Worm (Caenorhabditis elegans) whole organism, L1 larva: ENCODE measurements around the gene F36D4.6.
A peak's percentile ranks its signal among the peaks of the same experiment; 100 is the strongest.

Source experiments
- C16A3.4 ChIP-seq: fragments of 150-350 bp; optimal IDR thresholded peaks from 2 replicates; lab custom pipeline; 2014; ENCODE audit warnings: missing biosample characterization, missing genetic modification characterization
- C34B4.2 ChIP-seq: sonication (generic microtip); optimal IDR thresholded peaks from 2 replicates; lab custom pipeline; 2017; ENCODE audit warnings: mild to moderate bottlenecking, missing genetic modification characterization, missing compliant biosample characterization
- F16B12.6 ChIP-seq: fragments of 150-350 bp; optimal IDR thresholded peaks from 2 replicates; lab custom pipeline; 2014; ENCODE audit warnings: missing biosample characterization, missing genetic modification characterization
- Y116A8C.19 ChIP-seq: sonication (generic microtip); optimal IDR thresholded peaks from 2 replicates; lab custom pipeline; 2016; ENCODE audit warnings: missing compliant biosample characterization, missing genetic modification characterization, borderline replicate concordance
- aha-1 ChIP-seq: fragments of 150-350 bp; optimal IDR thresholded peaks from 2 replicates; lab custom pipeline; 2014; ENCODE audit warnings: missing biosample characterization, missing genetic modification characterization
- alr-1 ChIP-seq: fragments of 200-800 bp; sonication (Bioruptor generic); optimal IDR thresholded peaks from 2 replicates; lab custom pipeline; 2018; ENCODE audit warnings: borderline replicate concordance, mild to moderate bottlenecking, missing genetic modification characterization, missing compliant biosample characterization
- aly-2 ChIP-seq: fragments of 150-350 bp; optimal IDR thresholded peaks from 2 replicates; lab custom pipeline; 2014; ENCODE audit warnings: missing biosample characterization, missing genetic modification characterization
- ama-1 ChIP-seq: fragments of 150-350 bp; optimal IDR thresholded peaks from 2 replicates; lab custom pipeline; 2014
- blmp-1 ChIP-seq: fragments of 150-350 bp; optimal IDR thresholded peaks from 2 replicates; lab custom pipeline; 2014; ENCODE audit warnings: missing biosample characterization, missing genetic modification characterization
- ceh-63 ChIP-seq: fragments of 200-800 bp; sonication (Bioruptor generic); optimal IDR thresholded peaks from 2 replicates; lab custom pipeline; 2018; ENCODE audit warnings: mild to moderate bottlenecking, missing genetic modification characterization, missing compliant biosample characterization
- ceh-82 ChIP-seq, 3 experiments: fragments of 150-350 bp in 1 of 3; sonication (generic microtip) in 2 of 3; optimal IDR thresholded peaks; 2 replicates each; lab custom pipeline; 2014 to 2017; ENCODE audit warnings: missing biosample characterization in 3 of 3, missing genetic modification characterization in 3 of 3
- ceh-88 ChIP-seq: fragments of 200-800 bp; sonication (Bioruptor generic); IDR thresholded peaks from 2 replicates; pipeline ENCODE4 v1.3.6; 2022; ENCODE audit warnings: missing genetic modification characterization, missing compliant biosample characterization
- ces-1 ChIP-seq: fragments of 150-350 bp; optimal IDR thresholded peaks from 2 replicates; lab custom pipeline; 2014; ENCODE audit warnings: missing biosample characterization, missing genetic modification reagents, missing genetic modification characterization
- dsc-1 ChIP-seq: sonication (generic microtip); optimal IDR thresholded peaks from 2 replicates; lab custom pipeline; 2016; ENCODE audit warnings: mild to moderate bottlenecking, missing genetic modification characterization, missing compliant biosample characterization
- efl-1 ChIP-seq, 4 experiments: fragments of 150-350 bp; optimal IDR thresholded peaks in 3 of 4; peaks in 1 of 4; 1 replicate in 1 of 4; 2 replicates in 3 of 4; lab custom pipeline; 2014; ENCODE audit warnings: missing biosample characterization in 2 of 4, missing genetic modification characterization in 2 of 4, missing genetic modification reagents in 2 of 4
- egl-27 ChIP-seq, 2 experiments: fragments of 150-350 bp in 1 of 2; sonication (generic microtip); optimal IDR thresholded peaks; 3 replicates each; lab custom pipeline; 2017 to 2018; ENCODE audit warnings: missing biosample characterization in 2 of 2, missing genetic modification characterization in 2 of 2, missing genetic modification reagents in 2 of 2
- elt-2 ChIP-seq: sonication (generic microtip); optimal IDR thresholded peaks from 2 replicates; lab custom pipeline; 2016; ENCODE audit warnings: missing genetic modification characterization, mild to moderate bottlenecking, inconsistent platforms, missing compliant biosample characterization, missing genetic modification reagents
- elt-3 ChIP-seq, 6 experiments: fragments of 150-350 bp in 1 of 6; sonication (generic microtip); optimal IDR thresholded peaks; 2 replicates each; lab custom pipeline; 2017 to 2018; ENCODE audit warnings: missing biosample characterization in 6 of 6, missing genetic modification characterization in 6 of 6, inconsistent platforms in 1 of 6
- fkh-8 ChIP-seq: sonication (generic microtip); optimal IDR thresholded peaks from 2 replicates; lab custom pipeline; 2016; ENCODE audit warnings: mild to moderate bottlenecking, missing genetic modification characterization, missing compliant biosample characterization
- grh-1 ChIP-seq: fragments of 200-800 bp; sonication (Bioruptor generic); IDR thresholded peaks from 2 replicates; pipeline ENCODE4 v1.3.6; 2022; ENCODE audit warnings: missing genetic modification reagents, missing genetic modification characterization, missing compliant biosample characterization
- hlh-17 ChIP-seq: fragments of 200-800 bp; sonication (Bioruptor generic); optimal IDR thresholded peaks from 2 replicates; lab custom pipeline; 2018; ENCODE audit warnings: missing genetic modification characterization, mild to moderate bottlenecking, missing compliant biosample characterization, moderate library complexity, borderline replicate concordance
- irx-1 ChIP-seq: sonication (generic microtip); optimal IDR thresholded peaks from 2 replicates; lab custom pipeline; 2016; ENCODE audit warnings: missing genetic modification characterization, missing compliant biosample characterization
- isw-1 ChIP-seq: fragments of 200-800 bp; sonication (Bioruptor generic); IDR thresholded peaks from 2 replicates; pipeline ENCODE4 v1.3.6; 2022; ENCODE audit warnings: missing genetic modification characterization, missing compliant biosample characterization
- jun-1 ChIP-seq: fragments of 150-350 bp; optimal IDR thresholded peaks from 2 replicates; lab custom pipeline; 2014; ENCODE audit warnings: missing biosample characterization, missing genetic modification reagents, missing genetic modification characterization
- lin-35 ChIP-seq, 2 experiments: fragments of 150-350 bp; optimal IDR thresholded peaks; 2 replicates each; lab custom pipeline; 2014; ENCODE audit warnings: missing biosample characterization in 2 of 2, missing genetic modification characterization in 2 of 2, missing genetic modification reagents in 2 of 2
- lir-3 ChIP-seq: sonication (generic microtip); optimal IDR thresholded peaks from 2 replicates; lab custom pipeline; 2016; ENCODE audit warnings: mild to moderate bottlenecking, missing genetic modification characterization, moderate library complexity, missing compliant biosample characterization; ENCODE audit not compliant: poor library complexity
- lsy-2 ChIP-seq, 2 experiments: fragments of 150-350 bp; optimal IDR thresholded peaks; 2 replicates each; lab custom pipeline; 2014; ENCODE audit warnings: missing biosample characterization in 2 of 2, missing genetic modification characterization in 2 of 2
- mab-9 ChIP-seq: fragments of 200-800 bp; sonication (Bioruptor generic); IDR thresholded peaks from 2 replicates; pipeline ENCODE4 v1.3.6; 2022; ENCODE audit warnings: missing genetic modification reagents, missing genetic modification characterization, missing compliant biosample characterization
- mef-2 ChIP-seq: fragments of 150-350 bp; optimal IDR thresholded peaks from 2 replicates; lab custom pipeline; 2014; ENCODE audit warnings: missing biosample characterization, missing genetic modification characterization
- nhr-11 ChIP-seq: fragments of 150-350 bp; optimal IDR thresholded peaks from 2 replicates; lab custom pipeline; 2014; ENCODE audit warnings: missing biosample characterization, missing genetic modification characterization
- nhr-19 ChIP-seq: fragments of 200-800 bp; sonication (Bioruptor generic); conservative IDR thresholded peaks from 2 replicates; pipeline ENCODE4 v1.3.6; 2022; ENCODE audit warnings: missing genetic modification characterization, missing compliant biosample characterization
- nhr-20 ChIP-seq: sonication (generic microtip); optimal IDR thresholded peaks from 2 replicates; lab custom pipeline; 2016; ENCODE audit warnings: mild to moderate bottlenecking, missing genetic modification characterization, missing compliant biosample characterization
- nhr-28 ChIP-seq: fragments of 150-350 bp; optimal IDR thresholded peaks from 2 replicates; lab custom pipeline; 2014; ENCODE audit warnings: missing biosample characterization, missing genetic modification characterization
- nhr-47 ChIP-seq: sonication (generic microtip); optimal IDR thresholded peaks from 2 replicates; lab custom pipeline; 2016; ENCODE audit warnings: mild to moderate bottlenecking, missing genetic modification characterization, moderate library complexity, missing compliant biosample characterization
- nhr-71 ChIP-seq: sonication (generic microtip); optimal IDR thresholded peaks from 2 replicates; lab custom pipeline; 2016; ENCODE audit warnings: mild to moderate bottlenecking, missing genetic modification characterization, moderate library complexity, missing compliant biosample characterization
- nhr-76 ChIP-seq: sonication (generic microtip); optimal IDR thresholded peaks from 2 replicates; lab custom pipeline; 2017; ENCODE audit warnings: missing biosample characterization, missing genetic modification characterization
- nhr-90 ChIP-seq: sonication (generic microtip); optimal IDR thresholded peaks from 2 replicates; lab custom pipeline; 2016; ENCODE audit warnings: mild to moderate bottlenecking, missing genetic modification characterization, missing compliant biosample characterization; ENCODE audit not compliant: poor library complexity
- pag-3 ChIP-seq: sonication (generic microtip); optimal IDR thresholded peaks from 2 replicates; lab custom pipeline; 2017; ENCODE audit warnings: missing genetic modification characterization, mild to moderate bottlenecking, missing compliant biosample characterization, antibody characterized with exemption, borderline replicate concordance; ENCODE audit not compliant: insufficient read depth
- pqm-1 ChIP-seq: sonication (generic microtip); optimal IDR thresholded peaks from 3 replicates; lab custom pipeline; 2017; ENCODE audit warnings: missing biosample characterization, missing genetic modification characterization
- rnt-1 ChIP-seq: sonication (generic microtip); optimal IDR thresholded peaks from 2 replicates; lab custom pipeline; 2016; ENCODE audit warnings: mild to moderate bottlenecking, missing genetic modification characterization, moderate library complexity, missing compliant biosample characterization
- skn-1 ChIP-seq: fragments of 150-350 bp; optimal IDR thresholded peaks from 2 replicates; lab custom pipeline; 2014; ENCODE audit warnings: missing biosample characterization, missing genetic modification characterization
- sptf-1 ChIP-seq: fragments of 150-350 bp; optimal IDR thresholded peaks from 2 replicates; lab custom pipeline; 2014; ENCODE audit warnings: missing biosample characterization, missing genetic modification characterization
- swsn-7 ChIP-seq: sonication (generic microtip); optimal IDR thresholded peaks from 2 replicates; lab custom pipeline; 2016; ENCODE audit warnings: missing genetic modification characterization, missing compliant biosample characterization
- tbx-2 ChIP-seq: sonication (generic microtip); optimal IDR thresholded peaks from 2 replicates; lab custom pipeline; 2016; ENCODE audit warnings: missing genetic modification characterization, missing compliant biosample characterization
- unc-130 ChIP-seq: fragments of 150-350 bp; optimal IDR thresholded peaks from 2 replicates; lab custom pipeline; 2017; ENCODE audit warnings: missing biosample characterization, missing genetic modification characterization, inconsistent platforms
- unc-62 ChIP-seq: fragments of 150-350 bp; optimal IDR thresholded peaks from 2 replicates; lab custom pipeline; 2014; ENCODE audit warnings: missing biosample characterization, missing genetic modification reagents, missing genetic modification characterization
- unc-86 ChIP-seq: sonication (generic microtip); optimal IDR thresholded peaks from 2 replicates; lab custom pipeline; 2016; ENCODE audit warnings: missing genetic modification characterization, missing compliant biosample characterization
- unc-98 ChIP-seq: fragments of 200-800 bp; sonication (Bioruptor generic); IDR thresholded peaks from 2 replicates; pipeline ENCODE4 v1.3.6; 2022; ENCODE audit warnings: missing genetic modification characterization, missing compliant biosample characterization
- vab-15 ChIP-seq: sonication (generic microtip); optimal IDR thresholded peaks from 2 replicates; lab custom pipeline; 2017; ENCODE audit warnings: missing genotype, mild to moderate bottlenecking, missing genetic modification characterization, missing compliant biosample characterization
- xbp-1 ChIP-seq: sonication (generic microtip); optimal IDR thresholded peaks from 2 replicates; lab custom pipeline; 2016; ENCODE audit warnings: missing genetic modification characterization, missing compliant biosample characterization
- zag-1 ChIP-seq: fragments of 150-350 bp; optimal IDR thresholded peaks from 2 replicates; lab custom pipeline; 2014; ENCODE audit warnings: missing biosample characterization, missing genetic modification characterization
- ztf-4 ChIP-seq: fragments of 150-350 bp; optimal IDR thresholded peaks from 2 replicates; lab custom pipeline; 2014; ENCODE audit warnings: missing biosample characterization, missing genetic modification characterization

Gene F36D4.6

ce11 chrV:9424514-9424913 is 2.5 kb downstream of the F36D4.6 start (continued):
- no peak for TF ChIP-seq skn-1 (tag; lab: Kevin White, UChicago)
- no peak for TF ChIP-seq alr-1 (tag; lab: Kevin White, UChicago)
- no peak for TF ChIP-seq Y116A8C.19 (tag; lab: Kevin White, UChicago)
- peak; percentile 42 for TF ChIP-seq blmp-1 (tag; lab: Kevin White, UChicago)
- TF ChIP-seq nhr-47 (tag; lab: Kevin White, UChicago) = no peak
- TF ChIP-seq aly-2 (tag; lab: Kevin White, UChicago) = no peak
- TF ChIP-seq ztf-4 = no peak
- TF ChIP-seq jun-1 (tag; lab: Kevin White, UChicago) = no peak
- TF ChIP-seq irx-1 (tag; lab: Kevin White, UChicago) = no peak
- no peak for TF ChIP-seq isw-1 (GFP tag; lab: Robert Waterston, UW)
- TF ChIP-seq elt-3 (tag; optimal IDR thresholded peaks at IDR 0.05; lab: Kevin White, UChicago) = peak in 1 of 6 experiments; percentile 26
- no peak for TF ChIP-seq nhr-19 (GFP tag; lab: Robert Waterston, UW)
- no peak for TF ChIP-seq nhr-28
- TF ChIP-seq ceh-88 (GFP tag; lab: Robert Waterston, UW) = no peak
- TF ChIP-seq rnt-1 (tag; lab: Kevin White, UChicago) = peak; percentile 31
- peak; percentile 16 for TF ChIP-seq swsn-7
- no peak for TF ChIP-seq nhr-90
- TF ChIP-seq C16A3.4 (tag; lab: Kevin White, UChicago) = no peak
- TF ChIP-seq ceh-82 (tag; optimal IDR thresholded peaks at IDR 0.05; lab: Kevin White, UChicago) = peak in 1 of 3 experiments; percentile 31
- no peak for TF ChIP-seq nhr-11 (tag; lab: Kevin White, UChicago)
- TF ChIP-seq unc-86 = no peak
- TF ChIP-seq grh-1 = no peak
- TF ChIP-seq vab-15 (tag; lab: Kevin White, UChicago) = no peak
- no peak for TF ChIP-seq unc-98 (GFP tag; lab: Robert Waterston, UW)
- TF ChIP-seq unc-130 (tag; lab: Kevin White, UChicago) = no peak
- TF ChIP-seq C34B4.2 (tag; lab: Kevin White, UChicago) = no peak
- peak; percentile 18 for TF ChIP-seq nhr-71
- no peak for TF ChIP-seq elt-2
- TF ChIP-seq pag-3 (tag; lab: Kevin White, UChicago) = no peak
- peak in 1 of 2 experiments; percentile 59 for TF ChIP-seq lin-35 (GFP tag; optimal IDR thresholded peaks at IDR 0.05; lab: Kevin White, UChicago)
- TF ChIP-seq xbp-1 (tag; lab: Kevin White, UChicago) = peak; percentile 3
- TF ChIP-seq lir-3 = no peak
- TF ChIP-seq ces-1 (GFP tag; lab: Kevin White, UChicago) = no peak
- no peak for TF ChIP-seq dsc-1 (tag; lab: Kevin White, UChicago)
- TF ChIP-seq fkh-8 (tag; lab: Kevin White, UChicago) = no peak
- no peak for TF ChIP-seq zag-1 (tag; lab: Kevin White, UChicago)
- no peak for TF ChIP-seq nhr-76 (tag; lab: Kevin White, UChicago)
- no peak for TF ChIP-seq hlh-17 (GFP tag; lab: Kevin White, UChicago)
- peak; percentile 44 for TF ChIP-seq nhr-20 (tag; lab: Kevin White, UChicago)
- no peak for TF ChIP-seq egl-27 (tag; optimal IDR thresholded peaks at IDR 0.05; lab: Kevin White, UChicago)
- TF ChIP-seq tbx-2 (tag; lab: Kevin White, UChicago) = no peak
- no peak for TF ChIP-seq ceh-63 (GFP tag; lab: Kevin White, UChicago)
- TF ChIP-seq F16B12.6 = peak; percentile 45
- no peak for TF ChIP-seq unc-62 (GFP tag; lab: Kevin White, UChicago)
- TF ChIP-seq lsy-2 (tag; optimal IDR thresholded peaks at IDR 0.05; lab: Kevin White, UChicago) = peak in 1 of 2 experiments; percentile 20
- TF ChIP-seq mef-2 (tag; lab: Kevin White, UChicago) = no peak
- no peak for TF ChIP-seq mab-9 (GFP tag; lab: Robert Waterston, UW)
- no peak for TF ChIP-seq ama-1 (lab: Kevin White, UChicago)
- peak in 1 of 2 experiments; percentile 17 for TF ChIP-seq efl-1 (optimal IDR thresholded peaks at IDR 0.05; lab: Kevin White, UChicago)
- peak in 1 of 2 experiments; percentile 75 for TF ChIP-seq efl-1 (GFP tag; optimal IDR thresholded peaks at IDR 0.05 in 1 of 2; lab: Kevin White, UChicago)
- TF ChIP-seq aha-1 (tag; lab: Kevin White, UChicago) = no peak
- TF ChIP-seq pqm-1 = no peak
- TF ChIP-seq sptf-1 (tag; lab: Kevin White, UChicago) = no peak
